Worm (Caenorhabditis elegans) whole organism, late embryonic: ENCODE results near the gene C01G6.3.

Experiments used
- C08G9.2 ChIP-seq: sonication (generic microtip); optimal IDR thresholded peaks from 2 replicates; lab custom pipeline; 2016; ENCODE audit warnings: mild to moderate bottlenecking, missing genetic modification characterization, moderate library complexity, missing compliant biosample characterization
- T23F11.4 ChIP-seq: fragments of 200-800 bp; sonication (Bioruptor generic); optimal IDR thresholded peaks from 2 replicates; lab custom pipeline; 2018; ENCODE audit warnings: mild to moderate bottlenecking, missing genetic modification characterization, missing compliant biosample characterization
- ceh-14 ChIP-seq: sonication (generic microtip); optimal IDR thresholded peaks from 2 replicates; lab custom pipeline; 2016; ENCODE audit warnings: missing genotype, missing genetic modification characterization, missing compliant biosample characterization
- ceh-18 ChIP-seq: sonication (generic microtip); optimal IDR thresholded peaks from 2 replicates; lab custom pipeline; 2016; ENCODE audit warnings: missing genetic modification characterization, missing compliant biosample characterization
- ceh-2 ChIP-seq: sonication (generic microtip); optimal IDR thresholded peaks from 2 replicates; lab custom pipeline; 2016; ENCODE audit warnings: missing genotype, missing genetic modification characterization, missing compliant biosample characterization
- ceh-22 ChIP-seq: sonication (generic microtip); optimal IDR thresholded peaks from 2 replicates; lab custom pipeline; 2017; ENCODE audit warnings: missing biosample characterization, missing genetic modification characterization
- ceh-31 ChIP-seq: sonication (generic microtip); optimal IDR thresholded peaks from 2 replicates; lab custom pipeline; 2016; ENCODE audit warnings: missing genetic modification characterization, missing compliant biosample characterization
- ceh-9 ChIP-seq: sonication (generic microtip); optimal IDR thresholded peaks from 2 replicates; lab custom pipeline; 2016; ENCODE audit warnings: mild to moderate bottlenecking, missing genetic modification characterization, inconsistent platforms, missing compliant biosample characterization
- dmd-4 ChIP-seq: sonication (generic microtip); optimal IDR thresholded peaks from 2 replicates; lab custom pipeline; 2016; ENCODE audit warnings: borderline replicate concordance, missing genetic modification characterization, missing compliant biosample characterization
- elt-2 ChIP-seq: sonication (generic microtip); optimal IDR thresholded peaks from 2 replicates; lab custom pipeline; 2016; ENCODE audit warnings: missing genetic modification reagents, missing genetic modification characterization, missing compliant biosample characterization
- ets-4 ChIP-seq: sonication (generic microtip); optimal IDR thresholded peaks from 2 replicates; lab custom pipeline; 2016; ENCODE audit warnings: missing genetic modification characterization, missing compliant biosample characterization
- eyg-1 ChIP-seq: sonication (generic microtip); optimal IDR thresholded peaks from 2 replicates; lab custom pipeline; 2016; ENCODE audit warnings: missing genotype, missing genetic modification characterization, missing compliant biosample characterization
- fkh-6 ChIP-seq: sonication (generic microtip); optimal IDR thresholded peaks from 2 replicates; lab custom pipeline; 2016; ENCODE audit warnings: missing genetic modification characterization, missing compliant biosample characterization
- hlh-13 ChIP-seq: fragments of 200-800 bp; sonication (Bioruptor generic); optimal IDR thresholded peaks from 2 replicates; lab custom pipeline; 2018; ENCODE audit warnings: mild to moderate bottlenecking, missing genetic modification characterization, missing compliant biosample characterization
- hlh-6 ChIP-seq: sonication (generic microtip); optimal IDR thresholded peaks from 2 replicates; lab custom pipeline; 2016; ENCODE audit warnings: missing genotype, missing genetic modification characterization, missing compliant biosample characterization
- hlh-8 ChIP-seq: sonication (generic microtip); optimal IDR thresholded peaks from 2 replicates; lab custom pipeline; 2016; ENCODE audit warnings: missing genotype, missing genetic modification characterization, missing compliant biosample characterization
- lin-11 ChIP-seq: fragments of 200-800 bp; sonication (Bioruptor generic); optimal IDR thresholded peaks from 2 replicates; lab custom pipeline; 2018; ENCODE audit warnings: mild to moderate bottlenecking, missing genetic modification characterization, missing compliant biosample characterization
- mec-3 ChIP-seq: sonication (generic microtip); optimal IDR thresholded peaks from 2 replicates; lab custom pipeline; 2016; ENCODE audit warnings: borderline replicate concordance, missing genetic modification characterization, missing compliant biosample characterization
- nfya-1 ChIP-seq: sonication (generic microtip); optimal IDR thresholded peaks from 2 replicates; lab custom pipeline; 2017; ENCODE audit warnings: missing genetic modification characterization, mild to moderate bottlenecking, missing compliant biosample characterization, antibody characterized with exemption, moderate library complexity
- npax-4 ChIP-seq: sonication (generic microtip); optimal IDR thresholded peaks from 2 replicates; lab custom pipeline; 2016; ENCODE audit warnings: missing genetic modification characterization, missing compliant biosample characterization
- odd-2 ChIP-seq: sonication (generic microtip); optimal IDR thresholded peaks from 2 replicates; lab custom pipeline; 2017; ENCODE audit warnings: antibody characterized with exemption, mild to moderate bottlenecking, missing genetic modification characterization, missing compliant biosample characterization
- pat-9 ChIP-seq: fragments of 200-800 bp; sonication (Bioruptor generic); optimal IDR thresholded peaks from 2 replicates; lab custom pipeline; 2018; ENCODE audit warnings: mild to moderate bottlenecking, missing genetic modification characterization, moderate library complexity, missing compliant biosample characterization
- pax-1 ChIP-seq: fragments of 150-350 bp; optimal IDR thresholded peaks from 2 replicates; lab custom pipeline; 2014; ENCODE audit warnings: missing biosample characterization, missing genetic modification characterization
- pha-2 ChIP-seq: sonication (generic microtip); optimal IDR thresholded peaks from 2 replicates; lab custom pipeline; 2017; ENCODE audit warnings: mild to moderate bottlenecking, missing genetic modification characterization, missing compliant biosample characterization
- pha-4 ChIP-seq: fragments of 150-350 bp; optimal IDR thresholded peaks from 2 replicates; lab custom pipeline; 2018; ENCODE audit warnings: missing biosample characterization, missing genetic modification reagents, missing genetic modification characterization
- pqm-1 ChIP-seq: sonication (generic microtip); optimal IDR thresholded peaks from 2 replicates; lab custom pipeline; 2016; ENCODE audit warnings: missing genetic modification characterization, missing compliant biosample characterization
- sdc-2 ChIP-seq: sonication (generic microtip); optimal IDR thresholded peaks from 2 replicates; lab custom pipeline; 2016; ENCODE audit warnings: missing genotype, missing genetic modification characterization, missing compliant biosample characterization
- sox-2 ChIP-seq: fragments of 200-800 bp; sonication (Bioruptor generic); IDR thresholded peaks from 2 replicates; pipeline ENCODE4 v1.3.6; 2022; ENCODE audit warnings: missing genetic modification reagents, missing genetic modification characterization, missing compliant biosample characterization
- syd-9 ChIP-seq: sonication (generic microtip); optimal IDR thresholded peaks from 2 replicates; lab custom pipeline; 2016; ENCODE audit warnings: mild to moderate bottlenecking, missing genetic modification characterization, moderate library complexity, missing compliant biosample characterization
- tbx-2 ChIP-seq: sonication (generic microtip); optimal IDR thresholded peaks from 2 replicates; lab custom pipeline; 2016; ENCODE audit warnings: missing genetic modification characterization, missing compliant biosample characterization
- unc-3 ChIP-seq, 2 experiments: fragments of 200-800 bp in 1 of 2; sonication (Bioruptor generic) in 1 of 2; sonication (generic microtip) in 1 of 2; conservative IDR thresholded peaks in 1 of 2; optimal IDR thresholded peaks in 1 of 2; 2 replicates each; pipeline versions ENCODE4 v1.3.6 to Lab custom; 2016 to 2022; ENCODE audit warnings: missing compliant biosample characterization in 2 of 2, missing genetic modification characterization in 2 of 2, missing genetic modification reagents in 1 of 2
- unc-42 ChIP-seq: sonication (generic microtip); optimal IDR thresholded peaks from 2 replicates; lab custom pipeline; 2016; ENCODE audit warnings: missing genotype, missing genetic modification characterization, missing compliant biosample characterization
- unc-86 ChIP-seq: sonication (generic microtip); optimal IDR thresholded peaks from 2 replicates; lab custom pipeline; 2016; ENCODE audit warnings: missing genetic modification characterization, missing compliant biosample characterization
- zip-5 ChIP-seq: sonication (generic microtip); optimal IDR thresholded peaks from 2 replicates; lab custom pipeline; 2016; ENCODE audit warnings: missing genetic modification characterization, missing compliant biosample characterization
- ztf-16 ChIP-seq: sonication (generic microtip); optimal IDR thresholded peaks from 2 replicates; lab custom pipeline; 2017; ENCODE audit warnings: missing genetic modification characterization, missing compliant biosample characterization

Gene C01G6.3

DNA sequence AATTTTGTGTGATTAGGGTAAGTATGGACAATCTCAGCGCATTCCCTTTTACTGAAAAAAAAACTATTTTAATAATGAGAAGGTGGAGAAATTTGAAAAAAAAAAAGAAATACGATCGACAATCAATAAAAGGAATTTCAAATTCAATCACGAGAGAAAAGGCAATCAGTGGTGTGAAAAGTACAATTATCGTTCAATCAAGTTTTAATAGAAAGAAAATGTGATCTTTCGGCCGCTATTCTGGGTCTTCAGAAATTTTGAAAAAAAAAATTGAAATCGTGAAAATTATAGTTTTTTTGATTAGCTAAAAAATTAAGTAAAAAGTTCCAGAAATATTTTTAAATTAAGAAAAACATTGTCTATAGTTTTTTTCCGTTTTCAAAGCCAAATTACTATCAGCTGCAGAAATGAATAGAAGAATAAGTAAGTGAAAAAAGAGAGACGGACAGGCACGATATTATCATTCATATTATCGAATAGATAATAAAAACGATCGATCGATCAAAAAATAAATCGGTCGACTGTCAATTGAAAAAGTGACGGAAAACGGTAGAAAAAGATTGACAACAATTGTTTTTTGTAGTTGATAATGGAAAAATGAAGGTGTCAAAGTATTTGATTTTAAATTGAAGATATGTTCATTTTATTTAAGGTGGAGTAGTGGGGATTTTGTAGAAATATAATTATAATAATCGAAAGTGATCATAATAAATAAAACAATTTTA is 10.5 kb downstream of the C01G6.3 start, which contains the start of gene gldi-3:
Gene gldi-3, minus strand, starts transcription at position 51 of the 725 bp plus-strand sequence.
- no peak for TF ChIP-seq ceh-22
- no peak for TF ChIP-seq nfya-1 (tag; lab: Kevin White, UChicago)
- TF ChIP-seq hlh-13 (GFP tag; lab: Kevin White, UChicago): no peak
- no peak for TF ChIP-seq ztf-16 (tag; lab: Kevin White, UChicago)
- TF ChIP-seq eyg-1 (tag; lab: Kevin White, UChicago): no peak
- no peak for TF ChIP-seq mec-3
- TF ChIP-seq T23F11.4 (GFP tag; lab: Kevin White, UChicago): no peak
- no peak for TF ChIP-seq hlh-8 (tag; lab: Kevin White, UChicago)
- no peak for TF ChIP-seq unc-3 (GFP tag; conservative IDR thresholded peaks at IDR 0.05; lab: Robert Waterston, UW)
- no peak for TF ChIP-seq unc-3 (tag; optimal IDR thresholded peaks at IDR 0.05; lab: Kevin White, UChicago)
- no peak for TF ChIP-seq ceh-31 (tag; lab: Kevin White, UChicago)
- TF ChIP-seq npax-4 (tag; lab: Kevin White, UChicago): no peak
- no peak for TF ChIP-seq elt-2 (tag; lab: Kevin White, UChicago)
- no peak for TF ChIP-seq syd-9 (tag; lab: Kevin White, UChicago)
- TF ChIP-seq hlh-6 (tag; lab: Kevin White, UChicago): no peak
- TF ChIP-seq fkh-6: no peak
- TF ChIP-seq lin-11: no peak
- no peak for TF ChIP-seq pat-9 (tag; lab: Kevin White, UChicago)

DNA sequence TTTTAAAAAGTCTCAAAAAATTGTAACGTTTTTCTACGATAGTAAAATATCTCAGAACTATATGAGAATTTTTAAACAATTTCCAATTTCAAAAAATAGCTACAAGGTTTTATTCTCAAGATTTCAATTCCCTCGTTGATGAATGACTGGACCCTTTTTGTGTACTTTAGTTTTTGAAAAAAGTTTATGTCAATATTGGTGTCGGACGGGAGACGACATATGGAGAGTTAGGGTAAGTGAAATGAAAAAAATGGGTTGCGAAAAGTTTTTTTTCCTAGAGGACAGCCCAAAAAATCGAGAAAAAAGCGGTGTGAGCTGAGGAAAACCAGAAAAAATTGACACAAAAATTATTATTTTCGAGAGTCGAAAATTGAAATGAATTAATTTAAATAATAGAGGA is 11.2 kb downstream of the C01G6.3 start:
- TF ChIP-seq sdc-2 (tag; lab: Kevin White, UChicago): no peak
- TF ChIP-seq eyg-1 (tag; lab: Kevin White, UChicago): no peak
- no peak for TF ChIP-seq dmd-4 (tag; lab: Kevin White, UChicago)
- no peak for TF ChIP-seq C08G9.2 (tag; lab: Kevin White, UChicago)
- TF ChIP-seq ceh-18 (tag; lab: Kevin White, UChicago): no peak
- no peak for TF ChIP-seq lin-11
- TF ChIP-seq unc-86: no peak
- TF ChIP-seq unc-3 (GFP tag; conservative IDR thresholded peaks at IDR 0.05; lab: Robert Waterston, UW): no peak
- no peak for TF ChIP-seq unc-3 (tag; optimal IDR thresholded peaks at IDR 0.05; lab: Kevin White, UChicago)
- TF ChIP-seq ceh-9 (tag; lab: Kevin White, UChicago): no peak
- no peak for TF ChIP-seq tbx-2
- TF ChIP-seq ceh-2 (tag; lab: Kevin White, UChicago): no peak
- TF ChIP-seq ceh-22: no peak
- TF ChIP-seq pqm-1: no peak
- no peak for TF ChIP-seq ceh-14 (tag; lab: Kevin White, UChicago)
- TF ChIP-seq zip-5 (tag; lab: Kevin White, UChicago): no peak

DNA sequence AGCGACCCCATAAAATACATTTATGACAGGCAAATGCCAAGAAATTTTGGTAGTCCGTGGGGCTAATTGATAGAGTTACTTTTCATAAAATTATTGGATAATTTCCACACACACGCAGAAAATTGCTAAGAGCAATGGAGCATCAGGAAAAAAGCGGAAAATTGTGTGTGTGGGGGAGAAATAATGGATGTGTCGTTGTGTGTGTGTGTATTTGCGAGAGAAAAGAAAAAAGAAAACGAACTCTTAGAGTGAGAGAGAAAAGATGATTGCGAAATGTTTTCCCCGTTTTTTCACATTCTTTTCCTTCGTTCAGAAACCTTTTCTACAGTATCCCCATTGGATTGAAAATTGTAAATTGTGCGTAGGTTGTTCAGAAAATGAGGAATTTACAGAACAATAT is 11.9 kb downstream of the C01G6.3 start:
- TF ChIP-seq unc-42 (tag; lab: Kevin White, UChicago) (peak; percentile 15), ceh-31 (tag; lab: Kevin White, UChicago) (no peak)

DNA sequence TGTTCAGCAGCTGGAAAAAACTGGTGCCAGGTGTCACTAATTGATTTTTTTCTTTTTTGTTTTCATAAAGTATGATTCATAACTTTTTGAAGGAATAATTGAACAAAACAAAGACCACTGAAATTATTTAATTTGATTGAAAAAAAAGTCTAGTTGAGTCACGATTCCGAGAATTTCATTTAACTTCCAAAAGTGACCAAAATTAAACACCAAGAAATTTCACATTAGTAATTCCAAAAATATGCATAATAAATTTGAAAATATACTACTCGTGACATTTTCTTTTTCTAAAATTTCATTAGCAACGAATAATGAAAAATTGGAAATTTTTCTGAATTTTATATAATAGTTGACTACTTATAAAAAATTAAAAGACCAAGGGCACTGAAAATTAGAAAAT is 12.4 kb downstream of the C01G6.3 start:
- TF ChIP-seq unc-3 (GFP tag; conservative IDR thresholded peaks at IDR 0.05; lab: Robert Waterston, UW) (no peak), unc-3 (tag; optimal IDR thresholded peaks at IDR 0.05; lab: Kevin White, UChicago) (no peak), elt-2 (tag; lab: Kevin White, UChicago) (no peak), pax-1 (tag; lab: Kevin White, UChicago) (no peak), tbx-2 (no peak), eyg-1 (tag; lab: Kevin White, UChicago) (no peak), sox-2 (GFP tag; lab: Robert Waterston, UW) (no peak), ets-4 (tag; lab: Kevin White, UChicago) (no peak), pha-2 (tag; lab: Kevin White, UChicago) (no peak), fkh-6 (no peak), hlh-13 (GFP tag; lab: Kevin White, UChicago) (no peak), odd-2 (no peak), pha-4 (tag; lab: Kevin White, UChicago) (no peak), sdc-2 (tag; lab: Kevin White, UChicago) (no peak), unc-42 (tag; lab: Kevin White, UChicago) (no peak)
- TF ChIP-seq, all 69 proteins: peak for 0
